Worm (Caenorhabditis elegans) whole organism, L3 larva: ENCODE measurements around the gene Y42A5A.5.

Experiments
- R02D3.7 ChIP-seq: fragments of 150-350 bp; optimal IDR thresholded peaks from 2 replicates; lab custom pipeline; 2014; ENCODE audit warnings: missing biosample characterization, missing genetic modification characterization
- ZK546.5 ChIP-seq: sonication (generic microtip); optimal IDR thresholded peaks from 2 replicates; lab custom pipeline; 2017; ENCODE audit warnings: missing biosample characterization, missing genetic modification characterization
- aly-2 ChIP-seq: fragments of 150-350 bp; optimal IDR thresholded peaks from 2 replicates; lab custom pipeline; 2014; ENCODE audit warnings: missing biosample characterization, missing genetic modification characterization
- ceh-28 ChIP-seq: fragments of 150-350 bp; optimal IDR thresholded peaks from 2 replicates; lab custom pipeline; 2014; ENCODE audit warnings: missing biosample characterization, missing genetic modification reagents, missing genetic modification characterization
- ceh-82 ChIP-seq: fragments of 150-350 bp; optimal IDR thresholded peaks from 2 replicates; lab custom pipeline; 2014; ENCODE audit warnings: missing biosample characterization, missing genetic modification characterization
- ceh-9 ChIP-seq: sonication (generic microtip); optimal IDR thresholded peaks from 2 replicates; lab custom pipeline; 2018; ENCODE audit warnings: missing biosample characterization, missing genetic modification characterization
- daf-12 ChIP-seq: fragments of 150-350 bp; optimal IDR thresholded peaks from 2 replicates; lab custom pipeline; 2014; ENCODE audit warnings: missing biosample characterization, missing genetic modification reagents, missing genetic modification characterization
- egl-27 ChIP-seq: sonication (generic microtip); optimal IDR thresholded peaks from 4 replicates; lab custom pipeline; 2017; ENCODE audit warnings: missing biosample characterization, missing genetic modification reagents, missing genetic modification characterization
- egl-5 ChIP-seq: fragments of 150-350 bp; optimal IDR thresholded peaks from 2 replicates; lab custom pipeline; 2017; ENCODE audit warnings: missing biosample characterization, missing genetic modification reagents, missing genetic modification characterization, inconsistent platforms
- elt-1 ChIP-seq: fragments of 150-350 bp; optimal IDR thresholded peaks from 2 replicates; lab custom pipeline; 2014; ENCODE audit warnings: missing biosample characterization, missing genetic modification characterization
- elt-2 ChIP-seq: sonication (generic microtip); optimal IDR thresholded peaks from 2 replicates; lab custom pipeline; 2016; ENCODE audit warnings: missing genetic modification reagents, mild to moderate bottlenecking, missing genetic modification characterization, missing compliant biosample characterization
- elt-3 ChIP-seq, 3 experiments: fragments of 150-350 bp in 1 of 3; sonication (generic microtip) in 2 of 3; optimal IDR thresholded peaks; 2 replicates in 2 of 3; 4 replicates in 1 of 3; lab custom pipeline; 2014 to 2017; ENCODE audit warnings: missing biosample characterization in 3 of 3, missing genetic modification characterization in 3 of 3
- eor-1 ChIP-seq, 2 experiments: fragments of 150-350 bp; optimal IDR thresholded peaks; 2 replicates each; lab custom pipeline; 2014 to 2018; ENCODE audit warnings: missing biosample characterization in 2 of 2, missing genetic modification characterization in 2 of 2
- fkh-10 ChIP-seq: sonication (generic microtip); optimal IDR thresholded peaks from 2 replicates; lab custom pipeline; 2017; ENCODE audit warnings: missing biosample characterization, missing genetic modification reagents, missing genetic modification characterization
- fos-1 ChIP-seq: fragments of 150-350 bp; optimal IDR thresholded peaks from 2 replicates; lab custom pipeline; 2014; ENCODE audit warnings: missing biosample characterization, missing genetic modification characterization
- hmg-11 ChIP-seq: sonication (generic microtip); optimal IDR thresholded peaks from 2 replicates; lab custom pipeline; 2016; ENCODE audit warnings: missing genetic modification characterization, missing compliant biosample characterization
- jun-1 ChIP-seq: fragments of 150-350 bp; optimal IDR thresholded peaks from 2 replicates; lab custom pipeline; 2014; ENCODE audit warnings: missing biosample characterization, missing genetic modification reagents, missing genetic modification characterization
- lin-15B ChIP-seq: fragments of 150-350 bp; optimal IDR thresholded peaks from 2 replicates; lab custom pipeline; 2014; ENCODE audit warnings: missing biosample characterization, missing genetic modification characterization
- lin-39 ChIP-seq: fragments of 150-350 bp; optimal IDR thresholded peaks from 2 replicates; lab custom pipeline; 2018; ENCODE audit warnings: missing biosample characterization, missing genetic modification reagents, missing genetic modification characterization
- lsy-12 ChIP-seq: sonication (generic microtip); optimal IDR thresholded peaks from 2 replicates; lab custom pipeline; 2016; ENCODE audit warnings: mild to moderate bottlenecking, missing genetic modification characterization, missing compliant biosample characterization
- mml-1 ChIP-seq: fragments of 150-350 bp; sonication (generic microtip); optimal IDR thresholded peaks from 3 replicates; lab custom pipeline; 2014; ENCODE audit warnings: missing biosample characterization, missing genetic modification characterization
- nfya-1 ChIP-seq: sonication (generic microtip); optimal IDR thresholded peaks from 2 replicates; lab custom pipeline; 2017; ENCODE audit warnings: missing genetic modification characterization, mild to moderate bottlenecking, missing compliant biosample characterization, antibody characterized with exemption, moderate library complexity; ENCODE audit not compliant: insufficient read depth
- nhr-11 ChIP-seq: fragments of 150-350 bp; optimal IDR thresholded peaks from 2 replicates; lab custom pipeline; 2014; ENCODE audit warnings: missing biosample characterization, missing genetic modification characterization
- nhr-12 ChIP-seq: fragments of 150-350 bp; optimal IDR thresholded peaks from 2 replicates; lab custom pipeline; 2014; ENCODE audit warnings: missing biosample characterization, missing genetic modification characterization
- nhr-23 ChIP-seq: fragments of 150-350 bp; optimal IDR thresholded peaks from 2 replicates; lab custom pipeline; 2014; ENCODE audit warnings: missing biosample characterization, missing genetic modification reagents, missing genetic modification characterization
- nhr-237 ChIP-seq: fragments of 150-350 bp; optimal IDR thresholded peaks from 2 replicates; lab custom pipeline; 2014; ENCODE audit warnings: missing biosample characterization, missing genetic modification characterization
- nhr-25 ChIP-seq: sonication (generic microtip); optimal IDR thresholded peaks from 2 replicates; lab custom pipeline; 2017; ENCODE audit warnings: missing biosample characterization, missing genetic modification characterization
- nhr-28 ChIP-seq: fragments of 150-350 bp; optimal IDR thresholded peaks from 2 replicates; lab custom pipeline; 2014; ENCODE audit warnings: missing biosample characterization, missing genetic modification characterization
- nhr-43 ChIP-seq: sonication (generic microtip); optimal IDR thresholded peaks from 2 replicates; lab custom pipeline; 2016; ENCODE audit warnings: mild to moderate bottlenecking, missing genetic modification characterization, missing compliant biosample characterization; ENCODE audit not compliant: poor library complexity, severe bottlenecking
- nhr-67 ChIP-seq: fragments of 150-350 bp; optimal IDR thresholded peaks from 2 replicates; lab custom pipeline; 2014; ENCODE audit warnings: missing biosample characterization, missing genetic modification characterization
- nhr-76 ChIP-seq: fragments of 150-350 bp; sonication (generic microtip); optimal IDR thresholded peaks from 5 replicates; lab custom pipeline; 2014; ENCODE audit warnings: missing biosample characterization, missing genetic modification characterization
- nhr-77 ChIP-seq: fragments of 150-350 bp; optimal IDR thresholded peaks from 2 replicates; lab custom pipeline; 2014; ENCODE audit warnings: missing biosample characterization, missing genetic modification characterization
- pha-4 ChIP-seq: fragments of 150-350 bp; optimal IDR thresholded peaks from 2 replicates; lab custom pipeline; 2014; ENCODE audit warnings: missing biosample characterization, missing genetic modification reagents, missing genetic modification characterization
- sea-2 ChIP-seq: fragments of 150-350 bp; sonication (generic microtip); optimal IDR thresholded peaks from 4 replicates; lab custom pipeline; 2014; ENCODE audit warnings: missing biosample characterization, missing genetic modification reagents, missing genetic modification characterization
- skn-1 ChIP-seq: fragments of 150-350 bp; optimal IDR thresholded peaks from 2 replicates; lab custom pipeline; 2014; ENCODE audit warnings: missing biosample characterization, missing genetic modification characterization
- snpc-4 ChIP-seq: fragments of 150-350 bp; optimal IDR thresholded peaks from 2 replicates; lab custom pipeline; 2014; ENCODE audit warnings: missing biosample characterization, missing genetic modification characterization
- tbx-2 ChIP-seq: sonication (generic microtip); optimal IDR thresholded peaks from 2 replicates; lab custom pipeline; 2016; ENCODE audit warnings: mild to moderate bottlenecking, missing genetic modification characterization, missing compliant biosample characterization
- unc-39 ChIP-seq: sonication (generic microtip); optimal IDR thresholded peaks from 4 replicates; lab custom pipeline; 2017; ENCODE audit warnings: missing biosample characterization, missing genetic modification characterization
- unc-62 ChIP-seq: fragments of 150-350 bp; sonication (generic microtip); optimal IDR thresholded peaks from 4 replicates; lab custom pipeline; 2014; ENCODE audit warnings: missing biosample characterization, missing genetic modification reagents, missing genetic modification characterization
- zag-1 ChIP-seq: fragments of 150-350 bp; optimal IDR thresholded peaks from 2 replicates; lab custom pipeline; 2014; ENCODE audit warnings: missing biosample characterization, missing genetic modification characterization
- ztf-11 ChIP-seq: fragments of 150-350 bp; optimal IDR thresholded peaks from 2 replicates; lab custom pipeline; 2014; ENCODE audit warnings: missing biosample characterization, missing genetic modification characterization
- ztf-4 ChIP-seq: fragments of 150-350 bp; optimal IDR thresholded peaks from 2 replicates; lab custom pipeline; 2014; ENCODE audit warnings: missing biosample characterization, missing genetic modification characterization

Gene Y42A5A.5

ce11 chrV:11140326-11140725 lies 30.8 kb upstream of the Y42A5A.5 start:
- peak; percentile 26 for TF ChIP-seq nfya-1 (tag; lab: Kevin White, UChicago)
- TF ChIP-seq snpc-4 (tag; lab: Kevin White, UChicago), result peak; percentile 4
- peak; percentile 0 for TF ChIP-seq lin-15B (tag; lab: Kevin White, UChicago)
- no peak for TF ChIP-seq elt-3 (tag; optimal IDR thresholded peaks at IDR 0.05; lab: Kevin White, UChicago)
- no peak for TF ChIP-seq zag-1 (tag; lab: Kevin White, UChicago)
- no peak for TF ChIP-seq aly-2 (tag; lab: Kevin White, UChicago)
- no peak for TF ChIP-seq mml-1 (tag; lab: Kevin White, UChicago)
- no peak for TF ChIP-seq unc-62 (GFP tag; lab: Kevin White, UChicago)
- no peak for TF ChIP-seq nhr-28 (tag; lab: Kevin White, UChicago)
- TF ChIP-seq eor-1 (tag; optimal IDR thresholded peaks at IDR 0.05; lab: Kevin White, UChicago), result no peak
- no peak for TF ChIP-seq ceh-9 (tag; lab: Kevin White, UChicago)
- TF ChIP-seq egl-5 (tag; lab: Kevin White, UChicago), result no peak
- no peak for TF ChIP-seq elt-1
- TF ChIP-seq nhr-67 (tag; lab: Kevin White, UChicago), result no peak
- TF ChIP-seq pha-4 (tag; lab: Kevin White, UChicago), result peak; percentile 62
- no peak for TF ChIP-seq tbx-2 (tag; lab: Kevin White, UChicago)
- TF ChIP-seq elt-2 (tag; lab: Kevin White, UChicago), result peak; percentile 40
- no peak for TF ChIP-seq skn-1 (tag; lab: Kevin White, UChicago)
- no peak for TF ChIP-seq egl-27 (tag; lab: Kevin White, UChicago)
- no peak for TF ChIP-seq nhr-25 (tag; lab: Kevin White, UChicago)
- TF ChIP-seq R02D3.7 (tag; lab: Kevin White, UChicago), result no peak
- no peak for TF ChIP-seq sea-2
- TF ChIP-seq fos-1, result no peak
- no peak for TF ChIP-seq nhr-77 (tag; lab: Kevin White, UChicago)
- TF ChIP-seq lin-39 (tag; lab: Kevin White, UChicago), result no peak
- no peak for TF ChIP-seq daf-12 (tag; lab: Kevin White, UChicago)
- TF ChIP-seq, all 47 proteins: peak for 5

- no peak for TF ChIP-seq hmg-11
- TF ChIP-seq nhr-237 (tag; lab: Kevin White, UChicago), result no peak
- no peak for TF ChIP-seq jun-1
- TF ChIP-seq ceh-82 (tag; lab: Kevin White, UChicago), result no peak
Measured at ce11 chrV:11134296-11134695, 24.7 kb upstream of the Y42A5A.5 start, which contains the start of gene glb-3. glb-3 (plus strand) TSS chrV:11134596.

ce11 chrV:11133516-11133915 lies 24.0 kb upstream of the Y42A5A.5 start:
- TF ChIP-seq unc-39 (no peak), fos-1 (no peak), elt-1 (no peak), aly-2 (tag; lab: Kevin White, UChicago) (no peak), nhr-25 (tag; lab: Kevin White, UChicago) (no peak), egl-27 (tag; lab: Kevin White, UChicago) (no peak), unc-62 (GFP tag; lab: Kevin White, UChicago) (no peak), lsy-12 (tag; lab: Kevin White, UChicago) (no peak), elt-2 (tag; lab: Kevin White, UChicago) (no peak), eor-1 (tag; optimal IDR thresholded peaks at IDR 0.05; lab: Kevin White, UChicago) (no peak), hmg-11 (no peak), nhr-11 (tag; lab: Kevin White, UChicago) (no peak), nhr-77 (tag; lab: Kevin White, UChicago) (no peak), sea-2 (no peak), ceh-9 (tag; lab: Kevin White, UChicago) (no peak), ztf-11 (tag; lab: Kevin White, UChicago) (no peak), fkh-10 (GFP tag; lab: Kevin White, UChicago) (no peak), nhr-76 (tag; lab: Kevin White, UChicago) (no peak), snpc-4 (tag; lab: Kevin White, UChicago) (no peak)

ce11 chrV:11131801-11132200 lies 22.3 kb upstream of the Y42A5A.5 start:
- TF ChIP-seq ztf-11 (tag; lab: Kevin White, UChicago) (no peak), ceh-28 (no peak), nhr-12 (tag; lab: Kevin White, UChicago) (no peak), nhr-11 (tag; lab: Kevin White, UChicago) (no peak), unc-62 (GFP tag; lab: Kevin White, UChicago) (no peak), lsy-12 (tag; lab: Kevin White, UChicago) (no peak), eor-1 (tag; optimal IDR thresholded peaks at IDR 0.05; lab: Kevin White, UChicago) (no peak), ztf-4 (no peak), tbx-2 (tag; lab: Kevin White, UChicago) (no peak), ZK546.5 (tag; lab: Kevin White, UChicago) (no peak), snpc-4 (tag; lab: Kevin White, UChicago) (no peak), nhr-23 (tag; lab: Kevin White, UChicago) (no peak), skn-1 (tag; lab: Kevin White, UChicago) (no peak), hmg-11 (no peak), nhr-43 (tag; lab: Kevin White, UChicago) (no peak)
